Worm (Caenorhabditis elegans) whole organism, young adult: ENCODE data around the gene T02G5.7.

Experiments
- F10E7.11 ChIP-seq: sonication (generic microtip); optimal IDR thresholded peaks from 2 replicates; lab custom pipeline; 2017; ENCODE audit warnings: mild to moderate bottlenecking, missing genetic modification characterization, moderate library complexity, missing compliant biosample characterization
- F23B12.7 ChIP-seq: sonication (generic microtip); optimal IDR thresholded peaks from 2 replicates; lab custom pipeline; 2017; ENCODE audit warnings: missing genetic modification characterization, mild to moderate bottlenecking, missing compliant biosample characterization, antibody characterized with exemption, moderate library complexity; ENCODE audit not compliant: insufficient read depth
- F33H1.4 ChIP-seq: fragments of 200-800 bp; sonication (Bioruptor generic); IDR thresholded peaks from 2 replicates; pipeline ENCODE4 v1.3.6; 2022; ENCODE audit warnings: missing genetic modification reagents, missing genetic modification characterization, missing compliant biosample characterization
- F39B2.1 ChIP-seq: fragments of 200-800 bp; sonication (Bioruptor generic); IDR thresholded peaks from 2 replicates; pipeline ENCODE4 v1.3.6; 2022; ENCODE audit warnings: missing genetic modification reagents, missing genetic modification characterization, missing compliant biosample characterization
- F49E8.2 ChIP-seq: sonication (generic microtip); optimal IDR thresholded peaks from 3 replicates; lab custom pipeline; 2017; ENCODE audit warnings: missing genetic modification characterization, mild to moderate bottlenecking, missing compliant biosample characterization, antibody characterized with exemption, moderate library complexity; ENCODE audit not compliant: insufficient read depth
- K11D2.4 ChIP-seq: fragments of 200-800 bp; sonication (Bioruptor generic); IDR thresholded peaks from 2 replicates; pipeline ENCODE4 v1.3.6; 2022; ENCODE audit warnings: missing genetic modification reagents, missing genetic modification characterization, missing compliant biosample characterization
- Y56A3A.18 ChIP-seq: fragments of 200-800 bp; sonication (Bioruptor generic); IDR thresholded peaks from 2 replicates; pipeline ENCODE4 v1.3.6; 2022; ENCODE audit warnings: missing genetic modification reagents, missing genetic modification characterization, missing compliant biosample characterization
- Y79H2A.3 ChIP-seq: fragments of 200-800 bp; sonication (Bioruptor generic); conservative IDR thresholded peaks from 2 replicates; pipeline ENCODE4 v1.3.6; 2022; ENCODE audit warnings: missing genetic modification reagents, missing genetic modification characterization, missing compliant biosample characterization
- Y95B8A.8 ChIP-seq: fragments of 200-800 bp; sonication (Bioruptor generic); IDR thresholded peaks from 2 replicates; pipeline ENCODE4 v1.3.6; 2022; ENCODE audit warnings: missing genetic modification reagents, missing genetic modification characterization, missing compliant biosample characterization
- atf-7 ChIP-seq: sonication (generic microtip); optimal IDR thresholded peaks from 2 replicates; lab custom pipeline; 2017; ENCODE audit warnings: mild to moderate bottlenecking, missing genetic modification characterization, missing compliant biosample characterization
- athp-1 ChIP-seq: sonication (generic microtip); optimal IDR thresholded peaks from 2 replicates; lab custom pipeline; 2017; ENCODE audit warnings: mild to moderate bottlenecking, missing genetic modification characterization, missing compliant biosample characterization
- attf-3 ChIP-seq: fragments of 200-800 bp; sonication (Bioruptor generic); conservative IDR thresholded peaks from 2 replicates; pipeline ENCODE4 v1.3.6; 2022; ENCODE audit warnings: missing genetic modification reagents, missing genetic modification characterization, missing compliant biosample characterization
- ccch-3 ChIP-seq: fragments of 200-800 bp; sonication (Bioruptor generic); optimal IDR thresholded peaks from 2 replicates; lab custom pipeline; 2018; ENCODE audit warnings: mild to moderate bottlenecking, missing genetic modification characterization, missing compliant biosample characterization
- cebp-2 ChIP-seq: fragments of 200-800 bp; sonication (Bioruptor generic); IDR thresholded peaks from 2 replicates; pipeline ENCODE4 v1.3.6; 2022; ENCODE audit warnings: missing genetic modification characterization, missing compliant biosample characterization
- dpl-1 ChIP-seq: fragments of 150-350 bp; optimal IDR thresholded peaks from 2 replicates; lab custom pipeline; 2014; ENCODE audit warnings: missing biosample characterization, missing genetic modification reagents, missing genetic modification characterization
- efl-1 ChIP-seq: fragments of 150-350 bp; optimal IDR thresholded peaks from 2 replicates; lab custom pipeline; 2014; ENCODE audit warnings: missing biosample characterization, missing genetic modification reagents, missing genetic modification characterization
- him-1 ChIP-seq: sonication (generic microtip); optimal IDR thresholded peaks from 2 replicates; lab custom pipeline; 2016; ENCODE audit warnings: missing genotype, missing genetic modification reagents, missing genetic modification characterization, missing compliant biosample characterization
- hlh-12 ChIP-seq: sonication (generic microtip); optimal IDR thresholded peaks from 2 replicates; lab custom pipeline; 2016; ENCODE audit warnings: missing genetic modification characterization, missing compliant biosample characterization
- lin-35 ChIP-seq, 3 experiments: fragments of 150-350 bp in 2 of 3; sonication (generic microtip) in 1 of 3; optimal IDR thresholded peaks; 2 replicates each; lab custom pipeline; 2014 to 2018; ENCODE audit warnings: missing biosample characterization in 3 of 3, missing genetic modification characterization in 3 of 3, missing genetic modification reagents in 3 of 3
- lsl-1 ChIP-seq: fragments of 200-800 bp; sonication (Bioruptor generic); optimal IDR thresholded peaks from 2 replicates; lab custom pipeline; 2018; ENCODE audit warnings: mild to moderate bottlenecking, missing genetic modification characterization, moderate library complexity, missing compliant biosample characterization
- lsy-27 ChIP-seq: sonication (generic microtip); optimal IDR thresholded peaks from 2 replicates; lab custom pipeline; 2017; ENCODE audit warnings: missing genetic modification characterization, mild to moderate bottlenecking, missing compliant biosample characterization, antibody characterized with exemption, missing genotype, borderline replicate concordance; ENCODE audit not compliant: insufficient read depth
- madf-3 ChIP-seq: fragments of 200-800 bp; sonication (Bioruptor generic); IDR thresholded peaks from 2 replicates; pipeline ENCODE4 v1.3.6; 2022; ENCODE audit warnings: missing genetic modification reagents, missing genetic modification characterization, missing compliant biosample characterization
- mel-28 ChIP-seq: sonication (generic microtip); optimal IDR thresholded peaks from 2 replicates; lab custom pipeline; 2016; ENCODE audit warnings: borderline replicate concordance, mild to moderate bottlenecking, missing genetic modification characterization, missing compliant biosample characterization
- mxl-1 ChIP-seq: sonication (generic microtip); optimal IDR thresholded peaks from 2 replicates; lab custom pipeline; 2016; ENCODE audit warnings: missing genetic modification characterization, missing compliant biosample characterization
- nhr-179 ChIP-seq: sonication (generic microtip); optimal IDR thresholded peaks from 2 replicates; lab custom pipeline; 2016; ENCODE audit warnings: mild to moderate bottlenecking, missing genetic modification characterization, missing compliant biosample characterization
- nhr-27 ChIP-seq: fragments of 200-800 bp; sonication (Bioruptor generic); optimal IDR thresholded peaks from 2 replicates; lab custom pipeline; 2018; ENCODE audit warnings: mild to moderate bottlenecking, missing genetic modification characterization, moderate library complexity, missing compliant biosample characterization
- pbrm-1 ChIP-seq: fragments of 200-800 bp; sonication (Bioruptor generic); IDR thresholded peaks from 2 replicates; pipeline ENCODE4 v1.3.6; 2022; ENCODE audit warnings: missing genetic modification reagents, missing genetic modification characterization, missing compliant biosample characterization
- rec-8 ChIP-seq, 2 experiments: sonication (generic microtip); optimal IDR thresholded peaks; 2 replicates each; lab custom pipeline; 2016; ENCODE audit warnings: mild to moderate bottlenecking in 2 of 2, missing genetic modification characterization in 2 of 2, missing genetic modification reagents in 2 of 2, missing genotype in 2 of 2, missing biosample characterization in 1 of 2, missing compliant biosample characterization in 1 of 2, moderate library complexity in 1 of 2
- sea-2 ChIP-seq: fragments of 200-800 bp; sonication (Bioruptor generic); IDR thresholded peaks from 2 replicates; pipeline ENCODE4 v1.3.6; 2022; ENCODE audit warnings: missing genetic modification characterization, missing compliant biosample characterization
- sptf-2 ChIP-seq: fragments of 200-800 bp; sonication (Bioruptor generic); optimal IDR thresholded peaks from 2 replicates; lab custom pipeline; 2018; ENCODE audit warnings: mild to moderate bottlenecking, missing genetic modification characterization, missing compliant biosample characterization
- unc-130 ChIP-seq: sonication (generic microtip); optimal IDR thresholded peaks from 2 replicates; lab custom pipeline; 2016; ENCODE audit warnings: missing genetic modification reagents, missing genetic modification characterization, missing compliant biosample characterization
- ztf-22 ChIP-seq: fragments of 200-800 bp; sonication (Bioruptor generic); optimal IDR thresholded peaks from 2 replicates; lab custom pipeline; 2018; ENCODE audit warnings: mild to moderate bottlenecking, missing genetic modification characterization, moderate library complexity, missing compliant biosample characterization
- ztf-6 ChIP-seq: fragments of 200-800 bp; sonication (Bioruptor generic); IDR thresholded peaks from 2 replicates; pipeline ENCODE4 v1.3.6; 2022; ENCODE audit warnings: missing genetic modification reagents, missing genetic modification characterization, missing compliant biosample characterization

The T02G5.7 gene

ce11 chrII:7111012-7111656 is 35.7 kb downstream of the T02G5.7 start:
- TF ChIP-seq F10E7.11 (tag; lab: Kevin White, UChicago) = peak; percentile 21
- no peak for TF ChIP-seq nhr-179 (tag; lab: Kevin White, UChicago)

- no peak for TF ChIP-seq nhr-27
- peak in 1 of 3 experiments; percentile 50 for TF ChIP-seq lin-35 (GFP tag; optimal IDR thresholded peaks at IDR 0.05; lab: Kevin White, UChicago)
- TF ChIP-seq attf-3 = peak; percentile 65
- no peak for TF ChIP-seq F33H1.4 (GFP tag; lab: Robert Waterston, UW)
- TF ChIP-seq him-1 (tag; lab: Kevin White, UChicago) = peak; percentile 23
- TF ChIP-seq unc-130 = no peak
- TF ChIP-seq F23B12.7 = peak; percentile 23
- TF ChIP-seq F49E8.2 (tag; lab: Kevin White, UChicago) = no peak
- TF ChIP-seq lsl-1 (GFP tag; lab: Kevin White, UChicago) = peak; percentile 74
- no peak for TF ChIP-seq F39B2.1 (GFP tag; lab: Robert Waterston, UW)
- no peak for TF ChIP-seq hlh-12 (tag; lab: Kevin White, UChicago)
- no peak for TF ChIP-seq efl-1 (GFP tag; lab: Kevin White, UChicago)
Observed at ce11 chrII:7111657-7112049, 36.2 kb downstream of the T02G5.7 start, which contains the start of gene F10E7.5. Gene F10E7.5 (plus strand): TSS chrII:7111978.

ce11 chrII:7112780-7113179 is 37.4 kb downstream of the T02G5.7 start, which contains the start of gene F10E7.6:
Gene F10E7.6 (plus strand): TSS chrII:7113080.
- TF ChIP-seq mxl-1 (tag; lab: Kevin White, UChicago) = no peak
- no peak for TF ChIP-seq cebp-2
- TF ChIP-seq madf-3 (GFP tag; lab: Robert Waterston, UW) = no peak
- TF ChIP-seq, all 124 proteins: peak for 0

ce11 chrII:7115638-7116037 is 40.2 kb downstream of the T02G5.7 start, which contains the start of gene cutl-5:
Gene cutl-5 (minus strand): TSS chrII:7115906.
- TF ChIP-seq lsy-27 (tag; lab: Kevin White, UChicago) = no peak
- no peak for TF ChIP-seq mel-28 (tag; lab: Kevin White, UChicago)
- no peak for TF ChIP-seq sea-2 (GFP tag; lab: Robert Waterston, UW)
- no peak for TF ChIP-seq dpl-1 (GFP tag; lab: Kevin White, UChicago)
- TF ChIP-seq sptf-2 (GFP tag; lab: Kevin White, UChicago) = no peak
- no peak for TF ChIP-seq him-1 (tag; lab: Kevin White, UChicago)
- TF ChIP-seq pbrm-1 (GFP tag; lab: Robert Waterston, UW) = no peak
- TF ChIP-seq Y56A3A.18 (GFP tag; lab: Robert Waterston, UW) = no peak
- TF ChIP-seq athp-1 (tag; lab: Kevin White, UChicago) = no peak

ce11 chrII:7116350-7116749 is 40.9 kb downstream of the T02G5.7 start, which contains the start of gene spon-1:
Gene spon-1 (plus strand): TSS chrII:7116557.
- TF ChIP-seq rec-8 (tag; optimal IDR thresholded peaks at IDR 0.05; lab: Kevin White, UChicago) (no peak), ccch-3 (no peak), ztf-6 (GFP tag; lab: Robert Waterston, UW) (no peak), ztf-22 (GFP tag; lab: Kevin White, UChicago) (no peak), Y79H2A.3 (GFP tag; lab: Robert Waterston, UW) (no peak), Y95B8A.8 (GFP tag; lab: Robert Waterston, UW) (no peak), atf-7 (no peak), K11D2.4 (GFP tag; lab: Robert Waterston, UW) (no peak), mxl-1 (tag; lab: Kevin White, UChicago) (no peak), nhr-179 (tag; lab: Kevin White, UChicago) (no peak), lin-35 (GFP tag; optimal IDR thresholded peaks at IDR 0.05; lab: Kevin White, UChicago) (no peak)
